Worm (Caenorhabditis elegans): Measurements from ENCODE around the gene ceh-20.

- no peak for TF ChIP-seq snpc-4 (tag; optimal IDR thresholded peaks at IDR 0.05)
- no peak for TF ChIP-seq daf-12 (tag; optimal IDR thresholded peaks at IDR 0.05)
- TF ChIP-seq aly-2 (tag; optimal IDR thresholded peaks at IDR 0.05): no peak
- no peak for TF ChIP-seq pha-4 (tag; optimal IDR thresholded peaks at IDR 0.05)
- no peak for TF ChIP-seq ZK546.5 (tag; optimal IDR thresholded peaks at IDR 0.05)
Measured at ce11 chrIII:7019724-7020123, 40.0 kb downstream of the ceh-20 start.

Measured in whole organism, L3 larva.